Worm (Caenorhabditis elegans): ENCODE measurements around the gene W05H5.1.

The W05H5.1 gene

ce11 chrII:12414805-12415204 is 29.8 kb downstream of the W05H5.1 start, which contains the start of gene Y57A10C.11:
Gene Y57A10C.11, minus strand, starts transcription at chrII:12414905.
- no peak for TF ChIP-seq F39B2.1 (GFP tag; IDR thresholded peaks at IDR 0.05)
- no peak for TF ChIP-seq nhr-80 (tag; optimal IDR thresholded peaks at IDR 0.05)
- no peak for TF ChIP-seq hlh-26 (GFP tag; conservative IDR thresholded peaks at IDR 0.05)
- no peak for TF ChIP-seq tbp1 (GFP tag; optimal IDR thresholded peaks at IDR 0.05)
- no peak for TF ChIP-seq attf-6 (GFP tag; IDR thresholded peaks at IDR 0.05)
- no peak for TF ChIP-seq xnd-1 (tag; optimal IDR thresholded peaks at IDR 0.05)
- TF ChIP-seq ztf-18 (tag; optimal IDR thresholded peaks at IDR 0.05), result no peak
- TF ChIP-seq zim-3 (tag; optimal IDR thresholded peaks at IDR 0.05), result no peak
- TF ChIP-seq F37B4.10 (GFP tag; IDR thresholded peaks at IDR 0.05), result no peak
- no peak for TF ChIP-seq B0019.2 (GFP tag; conservative IDR thresholded peaks at IDR 0.05)
- no peak for TF ChIP-seq egl-44 (GFP tag; IDR thresholded peaks at IDR 0.05)
- no peak for TF ChIP-seq gei-17 (GFP tag; optimal IDR thresholded peaks at IDR 0.05)
- TF ChIP-seq T26A5.8 (tag; optimal IDR thresholded peaks at IDR 0.05), result no peak

- no peak for TF ChIP-seq lag-1 (GFP tag; IDR thresholded peaks at IDR 0.05)
- no peak for TF ChIP-seq egl-18 (GFP tag; IDR thresholded peaks at IDR 0.05)
- no peak for TF ChIP-seq F37B4.10 (GFP tag; IDR thresholded peaks at IDR 0.05)
- no peak for TF ChIP-seq lir-1 (GFP tag; conservative IDR thresholded peaks at IDR 0.05)
- TF ChIP-seq sea-2 (GFP tag; IDR thresholded peaks at IDR 0.05), result no peak
- no peak for TF ChIP-seq ccch-3 (GFP tag; optimal IDR thresholded peaks at IDR 0.05)
- no peak for TF ChIP-seq madf-8 (GFP tag; conservative IDR thresholded peaks at IDR 0.05)
- no peak for TF ChIP-seq hlh-26 (GFP tag; conservative IDR thresholded peaks at IDR 0.05)
- no peak for TF ChIP-seq him-1 (tag; optimal IDR thresholded peaks at IDR 0.05)
- TF ChIP-seq sdz-38 (tag; optimal IDR thresholded peaks at IDR 0.05), result no peak
- no peak for TF ChIP-seq F57C9.4 (tag; optimal IDR thresholded peaks at IDR 0.05)
- TF ChIP-seq pbrm-1 (GFP tag; IDR thresholded peaks at IDR 0.05), result no peak
- TF ChIP-seq ceh-91 (GFP tag; IDR thresholded peaks at IDR 0.05), result no peak
- no peak for TF ChIP-seq tbx-9 (tag; optimal IDR thresholded peaks at IDR 0.05; ENCODE audit: borderline replicate concordance)
- no peak for TF ChIP-seq hrde-1 (tag; optimal IDR thresholded peaks at IDR 0.05; ENCODE audit: borderline replicate concordance)
- no peak for TF ChIP-seq ama-1 (optimal IDR thresholded peaks at IDR 0.05)
- TF ChIP-seq ama-1 (GFP tag; optimal IDR thresholded peaks at IDR 0.05), result no peak
- no peak for TF ChIP-seq F52B5.7 (tag; optimal IDR thresholded peaks at IDR 0.05)
- TF ChIP-seq lsl-1 (GFP tag; optimal IDR thresholded peaks at IDR 0.05), result no peak
- TF ChIP-seq cebp-2 (GFP tag; IDR thresholded peaks at IDR 0.05), result no peak
Observed at ce11 chrII:12412417-12412816, 32.2 kb downstream of the W05H5.1 start, which contains the start of gene Y57A10C.1. Gene Y57A10C.1, minus strand, starts transcription at chrII:12412517.

- TF ChIP-seq B0261.1 (tag; optimal IDR thresholded peaks at IDR 0.05) (no peak), Y56A3A.18 (GFP tag; IDR thresholded peaks at IDR 0.05) (no peak), madf-6 (GFP tag; IDR thresholded peaks at IDR 0.05) (no peak), ztf-28 (GFP tag; IDR thresholded peaks at IDR 0.05) (no peak), repo-1 (tag; optimal IDR thresholded peaks at IDR 0.05) (no peak), zim-3 (tag; optimal IDR thresholded peaks at IDR 0.05) (no peak), lin-40 (tag; optimal IDR thresholded peaks at IDR 0.05) (no peak), T07F8.4 (tag; optimal IDR thresholded peaks at IDR 0.05) (no peak)
Observed at ce11 chrII:12410107-12410506, 34.5 kb downstream of the W05H5.1 start, which contains the start of gene F57G9.3. Gene F57G9.3, minus strand, starts transcription at chrII:12410207.
